4 worm cellular contexts compared by ENCODE assay signal in the genomic region with DNA sequence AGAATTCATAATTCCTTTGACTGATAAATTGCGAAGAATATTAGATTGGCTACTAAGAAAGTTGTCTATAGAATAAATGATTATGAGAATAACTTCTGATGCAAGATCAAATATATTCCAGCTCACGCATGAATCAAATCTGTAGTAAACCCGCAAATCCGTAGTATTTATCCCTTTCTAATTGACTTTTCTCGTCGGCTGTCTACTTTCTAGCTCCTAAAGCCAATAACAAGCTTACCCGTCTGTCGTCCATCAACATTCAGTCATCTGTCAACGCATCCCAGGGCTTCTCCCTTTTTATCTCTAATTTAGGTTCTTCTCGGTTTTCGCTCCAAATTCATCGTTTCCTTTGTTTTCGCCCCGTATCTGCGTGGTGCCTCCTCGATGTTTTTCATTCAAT.
TF ChIP-seq lines count a peak whose summit lies in the region.

No protein-coding gene starts in this region.

TF ChIP-seq in whole organism, L1 larva, 84 proteins besides CTCF, POLR2A, EP300 and RAD21:
- TF ChIP-seq dsc-1 (tag; optimal IDR thresholded peaks at IDR 0.05; lab: Kevin White, UChicago) (peak; percentile 78), fkh-8 (tag; optimal IDR thresholded peaks at IDR 0.05; lab: Kevin White, UChicago) (peak; percentile 21), ceh-63 (GFP tag; optimal IDR thresholded peaks at IDR 0.05; lab: Kevin White, UChicago) (no peak), nhr-71 (tag; optimal IDR thresholded peaks at IDR 0.05; lab: Kevin White, UChicago) (peak; percentile 10), nhr-47 (tag; optimal IDR thresholded peaks at IDR 0.05; lab: Kevin White, UChicago) (peak; percentile 28), mab-9 (GFP tag; IDR thresholded peaks at IDR 0.05; lab: Robert Waterston, UW) (no peak), ceh-82 (tag; optimal IDR thresholded peaks at IDR 0.05; lab: Kevin White, UChicago) (peak in 1 of 3 experiments; percentile 6)

TF ChIP-seq in whole organism, L4 larva, 104 proteins besides CTCF, POLR2A, EP300 and RAD21:
- TF ChIP-seq saeg-2 (GFP tag; IDR thresholded peaks at IDR 0.05; lab: Robert Waterston, UW) (no peak), ceh-44 (GFP tag; IDR thresholded peaks at IDR 0.05; lab: Robert Waterston, UW) (no peak), rbr-2 (tag; optimal IDR thresholded peaks at IDR 0.05; lab: Kevin White, UChicago) (peak; percentile 36), ztf-7 (tag; optimal IDR thresholded peaks at IDR 0.05; lab: Kevin White, UChicago) (no peak), unc-62 (GFP tag; optimal IDR thresholded peaks at IDR 0.05 in 1 of 2; lab: Kevin White, UChicago) (peak in 1 of 2 experiments; percentile 28), unc-62 (tag; optimal IDR thresholded peaks at IDR 0.05; lab: Kevin White, UChicago) (no peak), F10B5.3 (tag; optimal IDR thresholded peaks at IDR 0.05; lab: Kevin White, UChicago) (no peak)

TF ChIP-seq in whole organism, late embryonic, 69 proteins besides CTCF, POLR2A, EP300 and RAD21:
- peak; percentile 79 for TF ChIP-seq unc-42 (tag; optimal IDR thresholded peaks at IDR 0.05; lab: Kevin White, UChicago)
- TF ChIP-seq pax-1 (tag; optimal IDR thresholded peaks at IDR 0.05; lab: Kevin White, UChicago) = no peak

TF ChIP-seq in whole organism, mixed stage, embryonic, 35 proteins besides CTCF, POLR2A, EP300 and RAD21:
- no peak for TF ChIP-seq tbx-8 (GFP tag; optimal IDR thresholded peaks at IDR 0.05; lab: Kevin White, UChicago)
- TF ChIP-seq unc-62 (GFP tag; optimal IDR thresholded peaks at IDR 0.05; lab: Kevin White, UChicago) = peak; percentile 25
- TF ChIP-seq lsy-2 (tag; optimal IDR thresholded peaks at IDR 0.05; lab: Kevin White, UChicago) = no peak
- TF ChIP-seq ces-1 (GFP tag; optimal IDR thresholded peaks at IDR 0.05; lab: Kevin White, UChicago) = peak; percentile 91
- no peak for TF ChIP-seq sem-2 (GFP tag; optimal IDR thresholded peaks at IDR 0.05; lab: Kevin White, UChicago)
TF ChIP-seq in whole organism, mixed stage, embryonic: peak in this region for 2.
